Fruit fly (Drosophila melanogaster): ENCODE measurements around the gene Ddr.

Ddr gene

DNA sequence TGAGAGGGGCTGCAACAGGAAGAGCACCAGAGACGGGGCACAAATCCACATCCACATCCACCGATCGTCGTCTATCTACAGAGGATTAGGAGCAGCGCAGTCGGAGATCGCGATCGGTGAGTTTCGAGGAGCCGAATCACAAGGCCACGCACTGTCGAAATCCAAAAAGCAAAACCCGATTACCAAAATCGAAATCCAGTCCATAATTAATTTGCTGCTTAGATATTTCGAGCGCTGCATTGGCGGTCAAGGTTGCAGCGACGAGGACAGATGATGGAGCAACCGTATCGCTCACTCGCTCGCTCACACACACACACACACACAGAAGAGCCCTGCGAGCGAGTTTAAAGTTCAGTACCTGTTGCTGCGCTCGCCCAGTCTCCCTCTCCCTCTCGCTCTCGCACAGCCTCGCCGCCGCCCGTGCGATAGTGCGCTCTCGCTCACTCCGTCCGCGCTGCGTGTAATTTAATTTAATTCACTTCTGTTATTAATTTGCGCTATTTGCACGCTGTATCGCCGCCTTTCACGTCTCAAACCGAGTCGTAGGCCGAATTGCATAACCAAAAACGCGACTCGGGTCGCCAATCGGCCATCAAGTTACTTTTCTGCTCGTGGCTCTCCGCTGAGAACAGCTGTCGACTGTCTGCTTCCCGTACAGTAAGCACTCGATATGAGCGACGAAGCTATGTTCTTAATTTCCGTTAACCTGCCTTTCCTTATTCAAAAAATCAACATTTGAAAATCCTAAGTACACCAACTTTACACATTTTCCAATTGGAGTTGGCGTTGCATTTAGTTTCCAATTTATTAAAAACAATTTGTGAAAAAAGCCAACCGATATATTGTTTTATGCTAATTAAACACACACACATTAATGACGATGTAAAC lies 86.3 kb downstream of the Ddr start (continued):
- TF ChIP-seq oc (tag; optimal IDR thresholded peaks at IDR 0.05) (peak; percentile 60), twi (tag; optimal IDR thresholded peaks at IDR 0.05) (no peak), toy (GFP tag; IDR thresholded peaks at IDR 0.05) (no peak), CG10209 (GFP tag; optimal IDR thresholded peaks at IDR 0.05) (no peak), Opbp (GFP tag; IDR thresholded peaks at IDR 0.05; ENCODE audit: partially characterized antibody) (no peak), CG14667 (GFP tag; IDR thresholded peaks at IDR 0.05) (no peak), ase (GFP tag; IDR thresholded peaks at IDR 0.05) (peak; percentile 55; the same call in 1 of the 3 replicates), CG43689 (GFP tag; IDR thresholded peaks at IDR 0.05) (no peak; the same call in 1 of the 2 replicates), Fer1 (GFP tag; optimal IDR thresholded peaks at IDR 0.05) (peak; percentile 14), cg (GFP tag; optimal IDR thresholded peaks at IDR 0.05) (peak; percentile 90), D19A (tag; optimal IDR thresholded peaks at IDR 0.05) (no peak), ac (GFP tag; optimal IDR thresholded peaks at IDR 0.05) (no peak), CG42726 (GFP tag; IDR thresholded peaks at IDR 0.05; ENCODE audit: partially characterized antibody) (0 out of 2 replicates have a peak, but pooled peaks have one; percentile 49), CG5953 (GFP tag; IDR thresholded peaks at IDR 0.05) (no peak; the same call in 1 of the 2 replicates), CG4707 (GFP tag; optimal IDR thresholded peaks at IDR 0.05) (no peak), Asciz (GFP tag; optimal IDR thresholded peaks at IDR 0.05) (peak; percentile 28), CG8281 (tag; optimal IDR thresholded peaks at IDR 0.05) (no peak), disco-r (GFP tag; optimal IDR thresholded peaks at IDR 0.05) (no peak), CG12299 (tag; optimal IDR thresholded peaks at IDR 0.05) (no peak), Bteb2 (GFP tag; optimal IDR thresholded peaks at IDR 0.05) (peak; percentile 30), Six4 (GFP tag; optimal IDR thresholded peaks at IDR 0.05) (peak; percentile 23), CG4820 (GFP tag; optimal IDR thresholded peaks at IDR 0.05) (peak; percentile 12), CG31388 (GFP tag; optimal IDR thresholded peaks at IDR 0.05) (no peak), ATbp (GFP tag; optimal IDR thresholded peaks at IDR 0.05) (peak; percentile 34), ind (GFP tag; optimal IDR thresholded peaks at IDR 0.05) (peak; percentile 40), Pdp1 (GFP tag; optimal IDR thresholded peaks at IDR 0.05) (peak; percentile 54 to 86), Chrac-16 (GFP tag; optimal IDR thresholded peaks at IDR 0.05) (peak; percentile 18), Hr3 (GFP tag; optimal IDR thresholded peaks at IDR 0.05) (peak; percentile 28), luna (GFP tag; optimal IDR thresholded peaks at IDR 0.05) (no peak), ewg (GFP tag; optimal IDR thresholded peaks at IDR 0.05) (no peak), CG17385 (GFP tag; optimal IDR thresholded peaks at IDR 0.05) (peak; percentile 32), croc (GFP tag; conservative IDR thresholded peaks at IDR 0.05) (0 out of 3 replicates have a peak, but pooled peaks have one; percentile 15), insv (GFP tag; optimal IDR thresholded peaks at IDR 0.05) (no peak), sens (GFP tag) (peak; percentile 90), CG16863 (GFP tag; optimal IDR thresholded peaks at IDR 0.05) (peak; percentile 40), gro (GFP tag; optimal IDR thresholded peaks at IDR 0.05) (peak; percentile 37), ssp (GFP tag; IDR thresholded peaks at IDR 0.05) (no peak), sc (optimal IDR thresholded peaks at IDR 0.05) (no peak), sc (GFP tag; optimal IDR thresholded peaks at IDR 0.05) (peak; percentile 33), zen2 (GFP tag; IDR thresholded peaks at IDR 0.05; ENCODE audit: partially characterized antibody) (no peak), CG2202 (tag; optimal IDR thresholded peaks at IDR 0.05) (peak; percentile 30), CG8290 (GFP tag; optimal IDR thresholded peaks at IDR 0.05) (no peak), CG8290 (tag; optimal IDR thresholded peaks at IDR 0.05) (peak in 1 of 2 experiments; percentile 16), Jarid2 (GFP tag; optimal IDR thresholded peaks at IDR 0.05) (peak; percentile 33), Atf-2 (GFP tag; optimal IDR thresholded peaks at IDR 0.05) (no peak), Mad (GFP tag; optimal IDR thresholded peaks at IDR 0.05) (no peak), NK7.1 (GFP tag; optimal IDR thresholded peaks at IDR 0.05) (no peak), run (tag; optimal IDR thresholded peaks at IDR 0.05) (no peak), vfl (GFP tag; optimal IDR thresholded peaks at IDR 0.05) (no peak)

All from whole organism, embryonic.